Fruit fly (Drosophila melanogaster) whole organism, embryonic: ENCODE measurements around the gene CG10638.

Source experiments
- Bgb ChIP-seq: fragments of 200-800 bp; sonication (Bioruptor generic); IDR thresholded peaks from 2 replicates; pipeline ENCODE4 v1.3.6; 2022; ENCODE audit warnings: missing biosample characterization, missing genetic modification characterization; ENCODE audit not compliant: partially characterized antibody
- CG10654 ChIP-seq: fragments of 200-800 bp; sonication (Bioruptor generic); optimal IDR thresholded peaks from 2 replicates; lab custom pipeline; 2016; ENCODE audit warnings: missing biosample characterization, missing genetic modification characterization
- CG13123 ChIP-seq: fragments of 200-800 bp; sonication (Bioruptor generic); optimal IDR thresholded peaks from 2 replicates; lab custom pipeline; 2016; ENCODE audit warnings: missing biosample characterization, missing genetic modification characterization
- CG13424 ChIP-seq: fragments of 200-800 bp; sonication (Bioruptor generic); optimal IDR thresholded peaks from 2 replicates; lab custom pipeline; 2019; ENCODE audit warnings: missing biosample characterization, mild to moderate bottlenecking, missing genetic modification characterization, moderate library complexity
- CG13894 ChIP-seq: fragments of 200-800 bp; sonication (Bioruptor generic); optimal IDR thresholded peaks from 3 replicates; lab custom pipeline; 2018; ENCODE audit warnings: missing biosample characterization, mild to moderate bottlenecking, missing genetic modification characterization, moderate library complexity
- CG14860 ChIP-seq: fragments of 200-800 bp; sonication (Bioruptor generic); IDR thresholded peaks from 3 replicates; pipeline ENCODE4 v1.3.6; 2022; ENCODE audit warnings: missing biosample characterization, missing genetic modification characterization; ENCODE audit not compliant: partially characterized antibody
- CG14965 ChIP-seq: fragments of 200-800 bp; sonication (Bioruptor generic); optimal IDR thresholded peaks from 2 replicates; lab custom pipeline; 2016; ENCODE audit warnings: missing biosample characterization, missing genetic modification characterization, borderline replicate concordance
- CG1647 ChIP-seq: fragments of 200-800 bp; sonication (Bioruptor generic); optimal IDR thresholded peaks from 3 replicates; lab custom pipeline; 2016; ENCODE audit warnings: missing biosample characterization, missing genetic modification characterization
- CG17802 ChIP-seq: fragments of 200-800 bp; sonication (Bioruptor generic); optimal IDR thresholded peaks from 2 replicates; lab custom pipeline; 2018; ENCODE audit warnings: missing biosample characterization, mild to moderate bottlenecking, missing genetic modification characterization, moderate library complexity
- CG18011 ChIP-seq: fragments of 200-800 bp; sonication (Bioruptor generic); optimal IDR thresholded peaks from 2 replicates; lab custom pipeline; 2017; ENCODE audit warnings: missing biosample characterization, missing genetic modification characterization, mild to moderate bottlenecking, moderate library complexity, missing genotype
- CG1832 ChIP-seq: fragments of 200-800 bp; sonication (Bioruptor generic); optimal IDR thresholded peaks from 2 replicates; lab custom pipeline; 2017; ENCODE audit warnings: missing biosample characterization, mild to moderate bottlenecking, missing genetic modification characterization, inconsistent platforms
- CG18476 ChIP-seq: fragments of 200-800 bp; sonication (Bioruptor generic); optimal IDR thresholded peaks from 2 replicates; lab custom pipeline; 2016; ENCODE audit warnings: missing biosample characterization, mild to moderate bottlenecking, missing genetic modification characterization
- CG3065 ChIP-seq: fragments of 200-800 bp; sonication (Bioruptor generic); optimal IDR thresholded peaks from 2 replicates; lab custom pipeline; 2016; ENCODE audit warnings: missing biosample characterization, missing genetic modification characterization
- CG3838 ChIP-seq: fragments of 200-800 bp; sonication (Bioruptor generic); optimal IDR thresholded peaks from 3 replicates; lab custom pipeline; 2016; ENCODE audit warnings: missing biosample characterization, missing genetic modification characterization
- CG5180 ChIP-seq: fragments of 200-800 bp; sonication (Bioruptor generic); optimal IDR thresholded peaks from 3 replicates; lab custom pipeline; 2017; ENCODE audit warnings: missing biosample characterization, missing genetic modification characterization, mild to moderate bottlenecking, moderate library complexity, missing genetic modification reagents
- CG6683 ChIP-seq: fragments of 200-800 bp; sonication (Bioruptor generic); optimal IDR thresholded peaks from 2 replicates; lab custom pipeline; 2017; ENCODE audit warnings: missing biosample characterization, mild to moderate bottlenecking, missing genetic modification characterization, missing genetic modification reagents
- CG6765 ChIP-seq: fragments of 200-800 bp; sonication (Bioruptor generic); optimal IDR thresholded peaks from 3 replicates; lab custom pipeline; 2017; ENCODE audit warnings: missing biosample characterization, mild to moderate bottlenecking, missing genetic modification characterization
- CG7556 ChIP-seq: fragments of 200-800 bp; sonication (Bioruptor generic); optimal IDR thresholded peaks from 2 replicates; lab custom pipeline; 2017; ENCODE audit warnings: missing biosample characterization, mild to moderate bottlenecking, missing genetic modification characterization
- CG7839 ChIP-seq: fragments of 200-800 bp; sonication (Bioruptor generic); optimal IDR thresholded peaks from 3 replicates; lab custom pipeline; 2018; ENCODE audit warnings: missing biosample characterization, mild to moderate bottlenecking, missing genetic modification characterization, moderate library complexity
- CG9437 ChIP-seq: fragments of 200-800 bp; sonication (Bioruptor generic); optimal IDR thresholded peaks from 2 replicates; lab custom pipeline; 2018; ENCODE audit warnings: missing biosample characterization, mild to moderate bottlenecking, missing genetic modification characterization
- E2f1 ChIP-seq: fragments of 200-800 bp; sonication (Bioruptor generic); IDR thresholded peaks from 2 replicates; pipeline ENCODE4 v1.3.6; 2022; ENCODE audit warnings: missing biosample characterization, missing genetic modification characterization
- E2f2 ChIP-seq: fragments of 200-800 bp; sonication (Bioruptor generic); IDR thresholded peaks from 2 replicates; pipeline ENCODE4 v1.3.6; 2022; ENCODE audit warnings: missing biosample characterization, missing genetic modification characterization
- HHEX ChIP-seq: fragments of 200-800 bp; sonication (Bioruptor generic); optimal IDR thresholded peaks from 3 replicates; lab custom pipeline; 2017; ENCODE audit warnings: missing biosample characterization, mild to moderate bottlenecking, missing genetic modification characterization, missing genetic modification reagents
- Hr51 ChIP-seq, 2 experiments: fragments of 200-800 bp; sonication (Bioruptor generic); optimal IDR thresholded peaks; 2 replicates in 1 of 2; 3 replicates in 1 of 2; lab custom pipeline; 2016 to 2018; ENCODE audit warnings: missing biosample characterization in 2 of 2, missing genetic modification characterization in 2 of 2, mild to moderate bottlenecking in 1 of 2, moderate library complexity in 1 of 2
- Meics ChIP-seq: fragments of 200-800 bp; sonication (Bioruptor generic); optimal IDR thresholded peaks from 2 replicates; lab custom pipeline; 2017; ENCODE audit warnings: missing biosample characterization, mild to moderate bottlenecking, missing genetic modification characterization
- Oaz ChIP-seq: fragments of 200-800 bp; sonication (Bioruptor generic); IDR thresholded peaks from 2 replicates; pipeline ENCODE4 v1.3.6; 2022; ENCODE audit warnings: missing biosample characterization, missing genetic modification characterization
- Pdp1 ChIP-seq, 2 experiments: fragments of 200-800 bp; sonication (Bioruptor generic); optimal IDR thresholded peaks; 3 replicates each; lab custom pipeline; 2016; ENCODE audit warnings: missing biosample characterization in 2 of 2, missing genetic modification characterization in 2 of 2, mild to moderate bottlenecking in 1 of 2, moderate library complexity in 1 of 2
- Sox100B ChIP-seq: fragments of 200-800 bp; sonication (Bioruptor generic); optimal IDR thresholded peaks from 3 replicates; lab custom pipeline; 2018; ENCODE audit warnings: missing biosample characterization, mild to moderate bottlenecking, missing genetic modification characterization
- Ssrp ChIP-seq: fragments of 200-800 bp; sonication (Bioruptor generic); optimal IDR thresholded peaks from 2 replicates; lab custom pipeline; 2018; ENCODE audit warnings: missing biosample characterization, mild to moderate bottlenecking, missing genetic modification characterization, moderate library complexity
- TFAM ChIP-seq: fragments of 200-800 bp; sonication (Bioruptor generic); optimal IDR thresholded peaks from 2 replicates; lab custom pipeline; 2017; ENCODE audit warnings: missing biosample characterization, missing genetic modification characterization, inconsistent platforms
- Usf ChIP-seq: fragments of 200-800 bp; sonication (Bioruptor generic); optimal IDR thresholded peaks from 2 replicates; lab custom pipeline; 2017; ENCODE audit warnings: missing genotype, missing biosample characterization, missing genetic modification characterization
- Vsx1 ChIP-seq: fragments of 200-800 bp; sonication (Bioruptor generic); optimal IDR thresholded peaks from 2 replicates; lab custom pipeline; 2017; ENCODE audit warnings: missing biosample characterization, mild to moderate bottlenecking, missing genetic modification characterization, missing genetic modification reagents
- ab ChIP-seq: fragments of 200-800 bp; sonication (Bioruptor generic); optimal IDR thresholded peaks from 2 replicates; lab custom pipeline; 2016; ENCODE audit warnings: missing biosample characterization, missing genetic modification characterization
- bsh ChIP-seq, 2 experiments: fragments of 200-800 bp; sonication (Bioruptor generic); optimal IDR thresholded peaks; 2 replicates each; lab custom pipeline; 2017 to 2018; ENCODE audit warnings: mild to moderate bottlenecking in 2 of 2, missing biosample characterization in 2 of 2, missing genetic modification characterization in 2 of 2, moderate library complexity in 1 of 2
- dmrt11E ChIP-seq: fragments of 200-800 bp; sonication (Bioruptor generic); optimal IDR thresholded peaks from 3 replicates; lab custom pipeline; 2018; ENCODE audit warnings: missing biosample characterization, mild to moderate bottlenecking, missing genetic modification characterization, moderate library complexity
- grn ChIP-seq: fragments of 200-800 bp; sonication (Bioruptor generic); optimal IDR thresholded peaks from 3 replicates; lab custom pipeline; 2017; ENCODE audit warnings: missing biosample characterization, missing genetic modification characterization
- hb ChIP-seq: fragments of 200-800 bp; sonication (Bioruptor generic); IDR thresholded peaks from 3 replicates; pipeline ENCODE4 v1.3.6; 2022; ENCODE audit warnings: missing biosample characterization, missing genetic modification characterization; ENCODE audit not compliant: partially characterized antibody
- hbn ChIP-seq: fragments of 200-800 bp; sonication (Bioruptor generic); IDR thresholded peaks from 2 replicates; pipeline ENCODE4 v1.3.6; 2022; ENCODE audit warnings: missing biosample characterization, missing genetic modification characterization; ENCODE audit not compliant: partially characterized antibody
- her ChIP-seq: fragments of 200-800 bp; sonication (Bioruptor generic); optimal IDR thresholded peaks from 2 replicates; lab custom pipeline; 2016; ENCODE audit warnings: missing biosample characterization, missing genetic modification characterization
- inv ChIP-seq: fragments of 200-800 bp; sonication (Bioruptor generic); IDR thresholded peaks from 2 replicates; pipeline ENCODE4 v1.3.6; 2022; ENCODE audit warnings: missing biosample characterization, missing genetic modification characterization; ENCODE audit not compliant: partially characterized antibody
- lmd ChIP-seq: fragments of 200-800 bp; sonication (Bioruptor generic); IDR thresholded peaks from 2 replicates; pipeline ENCODE4 v1.3.6; 2022; ENCODE audit warnings: missing biosample characterization, missing genetic modification characterization
- mirr ChIP-seq: fragments of 200-800 bp; sonication (Bioruptor generic); optimal IDR thresholded peaks from 3 replicates; lab custom pipeline; 2018; ENCODE audit warnings: missing biosample characterization, mild to moderate bottlenecking, missing genetic modification characterization
- sens-2 ChIP-seq: fragments of 200-800 bp; sonication (Bioruptor generic); IDR thresholded peaks from 2 replicates; pipeline ENCODE4 v1.3.6; 2022; ENCODE audit warnings: missing biosample characterization, missing genetic modification characterization
- seq ChIP-seq: fragments of 200-800 bp; sonication (Bioruptor generic); IDR thresholded peaks from 2 replicates; pipeline ENCODE4 v1.3.6; 2022; ENCODE audit warnings: missing biosample characterization, missing genetic modification characterization
- slp2 ChIP-seq: fragments of 200-800 bp; sonication (Bioruptor generic); optimal IDR thresholded peaks from 2 replicates; lab custom pipeline; 2016; ENCODE audit warnings: missing biosample characterization, missing genetic modification characterization
- stwl ChIP-seq: fragments of 200-800 bp; sonication (Bioruptor generic); optimal IDR thresholded peaks from 3 replicates; lab custom pipeline; 2018; ENCODE audit warnings: missing biosample characterization, mild to moderate bottlenecking, missing genetic modification characterization, moderate library complexity
- tap ChIP-seq: fragments of 200-800 bp; optimal IDR thresholded peaks from 3 replicates; lab custom pipeline; 2019; ENCODE audit warnings: missing biosample characterization, mild to moderate bottlenecking, missing genetic modification characterization, moderate library complexity
- tna ChIP-seq: fragments of 200-800 bp; sonication (Bioruptor generic); IDR thresholded peaks from 2 replicates; pipeline ENCODE4 v1.3.6; 2022; ENCODE audit warnings: missing biosample characterization, missing genetic modification characterization; ENCODE audit not compliant: partially characterized antibody
- zfh2 ChIP-seq: fragments of 200-800 bp; sonication (Bioruptor generic); optimal IDR thresholded peaks from 2 replicates; lab custom pipeline; 2016; ENCODE audit warnings: missing biosample characterization, missing genetic modification characterization

CG10638 gene

dm6 chr3L:12468016-12468415 is 33.1 kb downstream of the CG10638 start, which contains the start of gene eyg (continued):
- peak in 1 of 2 experiments; percentile 75 for TF ChIP-seq Pdp1 (GFP tag; optimal IDR thresholded peaks at IDR 0.05; lab: Kevin White, UChicago)
- TF ChIP-seq CG3838 = no peak
- no peak for TF ChIP-seq CG7839 (tag; lab: Kevin White, UChicago)
- no peak for TF ChIP-seq Meics
- TF ChIP-seq CG18011 (GFP tag; lab: Kevin White, UChicago) = no peak
- TF ChIP-seq CG9437 = no peak
- TF ChIP-seq tap (tag; lab: Kevin White, UChicago) = no peak
- no peak for TF ChIP-seq Oaz
- peak; percentile 64 for TF ChIP-seq Vsx1 (GFP tag; lab: Kevin White, UChicago)
- TF ChIP-seq CG5180 (GFP tag; lab: Kevin White, UChicago) = peak; percentile 61
- TF ChIP-seq seq (GFP tag; lab: Robert Waterston, UW) = peak; percentile 55; the same call in 1 of the 2 replicates
- TF ChIP-seq tna = peak; percentile 70
- peak; percentile 82 for TF ChIP-seq Bgb
- no peak for TF ChIP-seq Usf (GFP tag; lab: Kevin White, UChicago)
- peak; percentile 30 for TF ChIP-seq CG10654
- TF ChIP-seq zfh2 = no peak
- TF ChIP-seq Hr51 (GFP tag; optimal IDR thresholded peaks at IDR 0.05; lab: Kevin White, UChicago) = peak in 1 of 2 experiments; percentile 30
- peak; percentile 61 for TF ChIP-seq mirr (GFP tag; lab: Kevin White, UChicago)
- peak; percentile 30 for TF ChIP-seq grn (GFP tag; lab: Kevin White, UChicago)
- TF ChIP-seq lmd (GFP tag; lab: Robert Waterston, UW) = no peak; the same call in 1 of the 2 replicates
- peak; percentile 99 for TF ChIP-seq CG1832 (GFP tag; lab: Kevin White, UChicago)
- no peak for TF ChIP-seq TFAM
- no peak for TF ChIP-seq Ssrp (tag; lab: Kevin White, UChicago)
- TF ChIP-seq bsh (GFP tag; optimal IDR thresholded peaks at IDR 0.05; lab: Kevin White, UChicago) = peak in 1 of 2 experiments; percentile 55
- TF ChIP-seq CG13894 (tag; lab: Kevin White, UChicago) = no peak
- TF ChIP-seq CG14860 (GFP tag; lab: Robert Waterston, UW) = no peak
- no peak for TF ChIP-seq hbn (GFP tag; lab: Robert Waterston, UW)
- peak; percentile 70 for TF ChIP-seq her
- TF ChIP-seq dmrt11E = peak; percentile 19
- TF ChIP-seq CG13424 (tag; lab: Kevin White, UChicago) = peak; percentile 31
- no peak for TF ChIP-seq CG7556 (GFP tag; lab: Kevin White, UChicago)
- TF ChIP-seq stwl (tag; lab: Kevin White, UChicago) = no peak
- TF ChIP-seq CG6765 = no peak
- no peak for TF ChIP-seq CG6683
- TF ChIP-seq slp2 = no peak
- TF ChIP-seq ab (GFP tag; lab: Kevin White, UChicago) = peak; percentile 57
- TF ChIP-seq Sox100B (GFP tag; lab: Kevin White, UChicago) = no peak
- no peak for TF ChIP-seq CG13123
- TF ChIP-seq E2f2 = peak; percentile 21; the same call in 1 of the 2 replicates
- TF ChIP-seq CG1647 (GFP tag; lab: Kevin White, UChicago) = peak; percentile 2
- no peak for TF ChIP-seq E2f1 (GFP tag; lab: Robert Waterston, UW)
- no peak for TF ChIP-seq CG18476 (GFP tag; lab: Kevin White, UChicago)
- TF ChIP-seq HHEX = peak; percentile 45
- no peak for TF ChIP-seq hb (GFP tag; lab: Robert Waterston, UW)
- peak; percentile 47; the same call in 1 of the 2 replicates for TF ChIP-seq inv (GFP tag; lab: Robert Waterston, UW)
- TF ChIP-seq sens-2 (GFP tag; lab: Robert Waterston, UW) = no peak
- no peak for TF ChIP-seq CG14965 (GFP tag; lab: Kevin White, UChicago)
- peak; percentile 4 for TF ChIP-seq CG3065
- TF ChIP-seq CG17802 = no peak
